Worm (Caenorhabditis elegans) whole organism, L3 larva: ENCODE results near the gene C14C11.1.

Source experiments
- R02D3.7 ChIP-seq: fragments of 150-350 bp; optimal IDR thresholded peaks from 2 replicates; lab custom pipeline; 2014; ENCODE audit warnings: missing biosample characterization, missing genetic modification characterization
- ZK546.5 ChIP-seq: sonication (generic microtip); optimal IDR thresholded peaks from 2 replicates; lab custom pipeline; 2017; ENCODE audit warnings: missing biosample characterization, missing genetic modification characterization
- aly-2 ChIP-seq: fragments of 150-350 bp; optimal IDR thresholded peaks from 2 replicates; lab custom pipeline; 2014; ENCODE audit warnings: missing biosample characterization, missing genetic modification characterization
- ama-1 ChIP-seq: fragments of 150-350 bp; optimal IDR thresholded peaks from 2 replicates; lab custom pipeline; 2018
- ceh-16 ChIP-seq: sonication (generic microtip); optimal IDR thresholded peaks from 2 replicates; lab custom pipeline; 2017; ENCODE audit warnings: missing biosample characterization, missing genetic modification characterization
- ceh-28 ChIP-seq: fragments of 150-350 bp; optimal IDR thresholded peaks from 2 replicates; lab custom pipeline; 2014; ENCODE audit warnings: missing biosample characterization, missing genetic modification reagents, missing genetic modification characterization
- ceh-82 ChIP-seq: fragments of 150-350 bp; optimal IDR thresholded peaks from 2 replicates; lab custom pipeline; 2014; ENCODE audit warnings: missing biosample characterization, missing genetic modification characterization
- ceh-9 ChIP-seq: sonication (generic microtip); optimal IDR thresholded peaks from 2 replicates; lab custom pipeline; 2018; ENCODE audit warnings: missing biosample characterization, missing genetic modification characterization
- daf-12 ChIP-seq: fragments of 150-350 bp; optimal IDR thresholded peaks from 2 replicates; lab custom pipeline; 2014; ENCODE audit warnings: missing biosample characterization, missing genetic modification reagents, missing genetic modification characterization
- egl-27 ChIP-seq: sonication (generic microtip); optimal IDR thresholded peaks from 4 replicates; lab custom pipeline; 2017; ENCODE audit warnings: missing biosample characterization, missing genetic modification reagents, missing genetic modification characterization
- egl-5 ChIP-seq: fragments of 150-350 bp; optimal IDR thresholded peaks from 2 replicates; lab custom pipeline; 2017; ENCODE audit warnings: missing biosample characterization, missing genetic modification reagents, missing genetic modification characterization, inconsistent platforms
- elt-1 ChIP-seq: fragments of 150-350 bp; optimal IDR thresholded peaks from 2 replicates; lab custom pipeline; 2014; ENCODE audit warnings: missing biosample characterization, missing genetic modification characterization
- elt-2 ChIP-seq: sonication (generic microtip); optimal IDR thresholded peaks from 2 replicates; lab custom pipeline; 2016; ENCODE audit warnings: missing genetic modification reagents, mild to moderate bottlenecking, missing genetic modification characterization, missing compliant biosample characterization
- elt-3 ChIP-seq, 3 experiments: fragments of 150-350 bp in 1 of 3; sonication (generic microtip) in 2 of 3; optimal IDR thresholded peaks; 2 replicates in 2 of 3; 4 replicates in 1 of 3; lab custom pipeline; 2014 to 2017; ENCODE audit warnings: missing biosample characterization in 3 of 3, missing genetic modification characterization in 3 of 3
- eor-1 ChIP-seq, 2 experiments: fragments of 150-350 bp; optimal IDR thresholded peaks; 2 replicates each; lab custom pipeline; 2014 to 2018; ENCODE audit warnings: missing biosample characterization in 2 of 2, missing genetic modification characterization in 2 of 2
- fkh-10 ChIP-seq: sonication (generic microtip); optimal IDR thresholded peaks from 2 replicates; lab custom pipeline; 2017; ENCODE audit warnings: missing biosample characterization, missing genetic modification reagents, missing genetic modification characterization
- fkh-2 ChIP-seq: fragments of 150-350 bp; optimal IDR thresholded peaks from 2 replicates; lab custom pipeline; 2014; ENCODE audit warnings: missing biosample characterization, missing genetic modification reagents, missing genetic modification characterization
- fos-1 ChIP-seq: fragments of 150-350 bp; optimal IDR thresholded peaks from 2 replicates; lab custom pipeline; 2014; ENCODE audit warnings: missing biosample characterization, missing genetic modification characterization
- hmg-11 ChIP-seq: sonication (generic microtip); optimal IDR thresholded peaks from 2 replicates; lab custom pipeline; 2016; ENCODE audit warnings: missing genetic modification characterization, missing compliant biosample characterization
- jun-1 ChIP-seq: fragments of 150-350 bp; optimal IDR thresholded peaks from 2 replicates; lab custom pipeline; 2014; ENCODE audit warnings: missing biosample characterization, missing genetic modification reagents, missing genetic modification characterization
- lin-15B ChIP-seq: fragments of 150-350 bp; optimal IDR thresholded peaks from 2 replicates; lab custom pipeline; 2014; ENCODE audit warnings: missing biosample characterization, missing genetic modification characterization
- lin-39 ChIP-seq: fragments of 150-350 bp; optimal IDR thresholded peaks from 2 replicates; lab custom pipeline; 2018; ENCODE audit warnings: missing biosample characterization, missing genetic modification reagents, missing genetic modification characterization
- lsy-12 ChIP-seq: sonication (generic microtip); optimal IDR thresholded peaks from 2 replicates; lab custom pipeline; 2016; ENCODE audit warnings: mild to moderate bottlenecking, missing genetic modification characterization, missing compliant biosample characterization
- mdl-1 ChIP-seq: fragments of 150-350 bp; optimal IDR thresholded peaks from 2 replicates; lab custom pipeline; 2014; ENCODE audit warnings: missing biosample characterization, missing genetic modification characterization
- mml-1 ChIP-seq: fragments of 150-350 bp; sonication (generic microtip); optimal IDR thresholded peaks from 3 replicates; lab custom pipeline; 2014; ENCODE audit warnings: missing biosample characterization, missing genetic modification characterization
- nfya-1 ChIP-seq: sonication (generic microtip); optimal IDR thresholded peaks from 2 replicates; lab custom pipeline; 2017; ENCODE audit warnings: missing genetic modification characterization, mild to moderate bottlenecking, missing compliant biosample characterization, antibody characterized with exemption, moderate library complexity; ENCODE audit not compliant: insufficient read depth
- nhr-11 ChIP-seq: fragments of 150-350 bp; optimal IDR thresholded peaks from 2 replicates; lab custom pipeline; 2014; ENCODE audit warnings: missing biosample characterization, missing genetic modification characterization
- nhr-12 ChIP-seq: fragments of 150-350 bp; optimal IDR thresholded peaks from 2 replicates; lab custom pipeline; 2014; ENCODE audit warnings: missing biosample characterization, missing genetic modification characterization
- nhr-23 ChIP-seq: fragments of 150-350 bp; optimal IDR thresholded peaks from 2 replicates; lab custom pipeline; 2014; ENCODE audit warnings: missing biosample characterization, missing genetic modification reagents, missing genetic modification characterization
- nhr-237 ChIP-seq: fragments of 150-350 bp; optimal IDR thresholded peaks from 2 replicates; lab custom pipeline; 2014; ENCODE audit warnings: missing biosample characterization, missing genetic modification characterization
- nhr-25 ChIP-seq: sonication (generic microtip); optimal IDR thresholded peaks from 2 replicates; lab custom pipeline; 2017; ENCODE audit warnings: missing biosample characterization, missing genetic modification characterization
- nhr-28 ChIP-seq: fragments of 150-350 bp; optimal IDR thresholded peaks from 2 replicates; lab custom pipeline; 2014; ENCODE audit warnings: missing biosample characterization, missing genetic modification characterization
- nhr-43 ChIP-seq: sonication (generic microtip); optimal IDR thresholded peaks from 2 replicates; lab custom pipeline; 2016; ENCODE audit warnings: mild to moderate bottlenecking, missing genetic modification characterization, missing compliant biosample characterization; ENCODE audit not compliant: poor library complexity, severe bottlenecking
- nhr-67 ChIP-seq: fragments of 150-350 bp; optimal IDR thresholded peaks from 2 replicates; lab custom pipeline; 2014; ENCODE audit warnings: missing biosample characterization, missing genetic modification characterization
- nhr-76 ChIP-seq: fragments of 150-350 bp; sonication (generic microtip); optimal IDR thresholded peaks from 5 replicates; lab custom pipeline; 2014; ENCODE audit warnings: missing biosample characterization, missing genetic modification characterization
- nhr-77 ChIP-seq: fragments of 150-350 bp; optimal IDR thresholded peaks from 2 replicates; lab custom pipeline; 2014; ENCODE audit warnings: missing biosample characterization, missing genetic modification characterization
- pha-4 ChIP-seq: fragments of 150-350 bp; optimal IDR thresholded peaks from 2 replicates; lab custom pipeline; 2014; ENCODE audit warnings: missing biosample characterization, missing genetic modification reagents, missing genetic modification characterization
- pqm-1 ChIP-seq: fragments of 150-350 bp; optimal IDR thresholded peaks from 2 replicates; lab custom pipeline; 2017; ENCODE audit warnings: missing biosample characterization, missing genetic modification characterization, inconsistent platforms
- sea-2 ChIP-seq: fragments of 150-350 bp; sonication (generic microtip); optimal IDR thresholded peaks from 4 replicates; lab custom pipeline; 2014; ENCODE audit warnings: missing biosample characterization, missing genetic modification reagents, missing genetic modification characterization
- skn-1 ChIP-seq: fragments of 150-350 bp; optimal IDR thresholded peaks from 2 replicates; lab custom pipeline; 2014; ENCODE audit warnings: missing biosample characterization, missing genetic modification characterization
- snpc-4 ChIP-seq: fragments of 150-350 bp; optimal IDR thresholded peaks from 2 replicates; lab custom pipeline; 2014; ENCODE audit warnings: missing biosample characterization, missing genetic modification characterization
- tbx-2 ChIP-seq: sonication (generic microtip); optimal IDR thresholded peaks from 2 replicates; lab custom pipeline; 2016; ENCODE audit warnings: mild to moderate bottlenecking, missing genetic modification characterization, missing compliant biosample characterization
- unc-39 ChIP-seq: sonication (generic microtip); optimal IDR thresholded peaks from 4 replicates; lab custom pipeline; 2017; ENCODE audit warnings: missing biosample characterization, missing genetic modification characterization
- unc-62 ChIP-seq: fragments of 150-350 bp; sonication (generic microtip); optimal IDR thresholded peaks from 4 replicates; lab custom pipeline; 2014; ENCODE audit warnings: missing biosample characterization, missing genetic modification reagents, missing genetic modification characterization
- zag-1 ChIP-seq: fragments of 150-350 bp; optimal IDR thresholded peaks from 2 replicates; lab custom pipeline; 2014; ENCODE audit warnings: missing biosample characterization, missing genetic modification characterization
- ztf-11 ChIP-seq: fragments of 150-350 bp; optimal IDR thresholded peaks from 2 replicates; lab custom pipeline; 2014; ENCODE audit warnings: missing biosample characterization, missing genetic modification characterization
- ztf-4 ChIP-seq: fragments of 150-350 bp; optimal IDR thresholded peaks from 2 replicates; lab custom pipeline; 2014; ENCODE audit warnings: missing biosample characterization, missing genetic modification characterization

Gene C14C11.1

ce11 chrV:5684534-5684933 is 21.1 kb downstream of the C14C11.1 start, which contains the start of the genes hmgs-1 and F25B4.4:
Gene hmgs-1 (minus strand): TSS chrV:5684589.
Gene F25B4.4 (plus strand): TSS chrV:5684873.
- TF ChIP-seq ceh-28 (tag; lab: Kevin White, UChicago): peak; percentile 76
- TF ChIP-seq nhr-11 (tag; lab: Kevin White, UChicago): peak; percentile 49
- no peak for TF ChIP-seq ZK546.5 (tag; lab: Kevin White, UChicago)
- peak; percentile 88 for TF ChIP-seq nhr-25
- no peak for TF ChIP-seq ztf-11 (tag; lab: Kevin White, UChicago)
- no peak for TF ChIP-seq fkh-2 (tag; lab: Kevin White, UChicago)
- TF ChIP-seq nhr-77 (tag; lab: Kevin White, UChicago): peak; percentile 61
- TF ChIP-seq eor-1 (tag; optimal IDR thresholded peaks at IDR 0.05; lab: Kevin White, UChicago): no peak
- no peak for TF ChIP-seq fos-1 (tag; lab: Kevin White, UChicago)
- TF ChIP-seq hmg-11 (tag; lab: Kevin White, UChicago): peak; percentile 80
- TF ChIP-seq ceh-82: peak; percentile 71
- TF ChIP-seq nhr-76 (tag; lab: Kevin White, UChicago): no peak
- no peak for TF ChIP-seq ceh-9 (tag; lab: Kevin White, UChicago)
- no peak for TF ChIP-seq sea-2 (GFP tag; lab: Kevin White, UChicago)
- TF ChIP-seq ceh-16 (tag; lab: Kevin White, UChicago): no peak
- TF ChIP-seq nhr-43 (tag; lab: Kevin White, UChicago): peak; percentile 83
- TF ChIP-seq nhr-67 (tag; lab: Kevin White, UChicago): no peak
- no peak for TF ChIP-seq nhr-12 (tag; lab: Kevin White, UChicago)
- TF ChIP-seq tbx-2 (tag; lab: Kevin White, UChicago): peak; percentile 70
- no peak for TF ChIP-seq ztf-4 (tag; lab: Kevin White, UChicago)
- TF ChIP-seq nhr-23 (tag; lab: Kevin White, UChicago): peak; percentile 95
- TF ChIP-seq fkh-10 (GFP tag; lab: Kevin White, UChicago): peak; percentile 86
- no peak for TF ChIP-seq mdl-1 (tag; lab: Kevin White, UChicago)
- TF ChIP-seq pha-4 (tag; lab: Kevin White, UChicago): peak; percentile 98
- no peak for TF ChIP-seq zag-1 (tag; lab: Kevin White, UChicago)
- TF ChIP-seq egl-27 (tag; lab: Kevin White, UChicago): peak; percentile 49
- TF ChIP-seq nhr-237: no peak
- peak; percentile 41 for TF ChIP-seq nhr-28 (tag; lab: Kevin White, UChicago)
- TF ChIP-seq snpc-4 (tag; lab: Kevin White, UChicago): peak; percentile 67
- peak; percentile 76 for TF ChIP-seq skn-1 (tag; lab: Kevin White, UChicago)
- TF ChIP-seq egl-5 (tag; lab: Kevin White, UChicago): peak; percentile 94
- TF ChIP-seq jun-1: peak; percentile 85
- TF ChIP-seq elt-1 (tag; lab: Kevin White, UChicago): peak; percentile 37
- peak; percentile 79 for TF ChIP-seq lsy-12 (tag; lab: Kevin White, UChicago)
- no peak for TF ChIP-seq unc-39 (tag; lab: Kevin White, UChicago)
- TF ChIP-seq elt-2 (tag; lab: Kevin White, UChicago): peak; percentile 60
- no peak for TF ChIP-seq daf-12 (tag; lab: Kevin White, UChicago)
- no peak for TF ChIP-seq unc-62 (GFP tag; lab: Kevin White, UChicago)
- peak in 1 of 3 experiments; percentile 9 for TF ChIP-seq elt-3 (tag; optimal IDR thresholded peaks at IDR 0.05; lab: Kevin White, UChicago)
- TF ChIP-seq lin-15B (tag; lab: Kevin White, UChicago): peak; percentile 97
- peak; percentile 64 for TF ChIP-seq ama-1
- TF ChIP-seq R02D3.7: peak; percentile 100
- TF ChIP-seq pqm-1 (tag; lab: Kevin White, UChicago): peak; percentile 81
- TF ChIP-seq mml-1: no peak
- TF ChIP-seq lin-39 (tag; lab: Kevin White, UChicago): peak; percentile 96
- TF ChIP-seq aly-2 (tag; lab: Kevin White, UChicago): no peak
- TF ChIP-seq nfya-1: peak; percentile 88
